Worm (Caenorhabditis elegans) whole organism, L4 larva: ENCODE measurements around the gene ZK512.2.

Source experiments
- lin-15B ChIP-seq: fragments of 150-350 bp; sonication (generic microtip); optimal IDR thresholded peaks from 3 replicates; lab custom pipeline; 2014; ENCODE audit warnings: missing biosample characterization, missing genetic modification characterization
- lin-39 ChIP-seq: fragments of 150-350 bp; optimal IDR thresholded peaks from 2 replicates; lab custom pipeline; 2014; ENCODE audit warnings: missing biosample characterization, missing genetic modification reagents, missing genetic modification characterization

- no peak for TF ChIP-seq lin-15B
- TF ChIP-seq lin-39 (tag; lab: Kevin White, UChicago), result no peak
Measured at ce11 chrIII:9109726-9110125, 34.9 kb downstream of the ZK512.2 start.
